Worm (Caenorhabditis elegans) whole organism, mixed stage, embryonic: ENCODE results near the gene R13H4.5.

Experiments used
- bed-3 ChIP-seq: fragments of 200-800 bp; sonication (Bioruptor generic); optimal IDR thresholded peaks from 3 replicates; lab custom pipeline; 2018; ENCODE audit warnings: mild to moderate bottlenecking, missing genetic modification characterization, moderate library complexity, missing compliant biosample characterization
- lsy-2 ChIP-seq: fragments of 150-350 bp; optimal IDR thresholded peaks from 2 replicates; lab custom pipeline; 2014; ENCODE audit warnings: missing biosample characterization, missing genetic modification characterization
- nhr-12 ChIP-seq: fragments of 150-350 bp; optimal IDR thresholded peaks from 2 replicates; lab custom pipeline; 2014; ENCODE audit warnings: missing biosample characterization, missing genetic modification characterization
- nhr-237 ChIP-seq: fragments of 150-350 bp; optimal IDR thresholded peaks from 2 replicates; lab custom pipeline; 2014; ENCODE audit warnings: missing biosample characterization, missing genetic modification characterization
- snpc-4 ChIP-seq: fragments of 150-350 bp; optimal IDR thresholded peaks from 2 replicates; lab custom pipeline; 2014; ENCODE audit warnings: missing biosample characterization, missing genetic modification characterization
- unc-62 ChIP-seq: fragments of 150-350 bp; optimal IDR thresholded peaks from 2 replicates; lab custom pipeline; 2014; ENCODE audit warnings: missing biosample characterization, missing genetic modification reagents, missing genetic modification characterization
- zip-8 ChIP-seq: fragments of 150-350 bp; optimal IDR thresholded peaks from 2 replicates; lab custom pipeline; 2014; ENCODE audit warnings: missing biosample characterization, missing genetic modification characterization

- TF ChIP-seq nhr-237 (no peak), unc-62 (GFP tag; lab: Kevin White, UChicago) (no peak), zip-8 (no peak), bed-3 (GFP tag; lab: Kevin White, UChicago) (no peak), lsy-2 (tag; lab: Kevin White, UChicago) (no peak), snpc-4 (tag; lab: Kevin White, UChicago) (no peak), nhr-12 (tag; lab: Kevin White, UChicago) (no peak)
These were observed 42.4 kb upstream of the R13H4.5 start for ce11 chrV:11818064-11818463.
